Worm (Caenorhabditis elegans): ENCODE data around the gene mxl-2.

mxl-2 gene

DNA sequence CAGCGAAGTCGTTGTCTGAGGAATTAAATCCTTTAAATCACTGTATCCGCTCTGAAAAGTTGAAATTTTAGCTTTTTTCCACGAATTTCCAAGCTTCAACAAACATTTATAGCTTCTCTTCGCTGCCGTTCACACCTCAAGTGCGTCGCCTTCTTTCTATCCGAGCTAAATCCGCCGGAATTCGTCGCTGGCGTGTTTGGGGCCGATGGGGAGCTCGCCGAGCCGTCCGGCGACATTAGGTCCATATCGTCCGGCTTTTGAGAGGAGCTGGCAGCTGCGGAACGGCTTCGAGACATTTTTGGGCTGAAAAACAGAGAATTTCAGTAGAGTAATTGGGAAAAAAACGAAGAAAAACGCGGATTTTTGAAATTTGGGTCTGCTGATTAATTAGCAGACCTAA is at the start of gene mxl-2:
mxl-2 (minus strand) TSS at position 303 of the 400 bp plus-strand sequence.
- TF ChIP-seq W03F9.2 (tag; optimal IDR thresholded peaks at IDR 0.05): no peak
- no peak for TF ChIP-seq dao-5 (tag; optimal IDR thresholded peaks at IDR 0.05)
- TF ChIP-seq him-1 (tag; optimal IDR thresholded peaks at IDR 0.05): no peak

DNA sequence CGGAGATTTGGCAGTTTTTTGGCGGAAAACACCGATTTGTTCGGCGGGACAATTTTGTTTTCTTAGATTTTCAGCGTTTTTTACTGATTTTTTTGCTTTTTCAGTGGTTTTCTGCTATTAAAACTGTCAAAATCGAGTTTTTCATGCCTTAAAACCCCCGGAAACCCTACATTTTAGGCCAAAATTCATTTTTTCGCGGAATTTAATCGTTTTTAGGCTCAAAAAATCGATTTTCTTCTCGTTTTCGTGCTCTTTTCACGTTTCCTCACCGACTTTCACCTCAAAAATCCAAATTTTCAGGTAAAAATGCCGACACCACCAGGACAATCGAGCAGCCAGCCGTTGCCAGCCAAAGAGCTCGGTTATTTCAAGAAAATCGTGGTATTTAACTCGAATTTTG is 47.6 kb upstream of the mxl-2 start, which contains the start of gene hpo-29:
hpo-29 (plus strand) TSS at position 301 of the 400 bp plus-strand sequence.
- TF ChIP-seq W03F9.2 (tag; optimal IDR thresholded peaks at IDR 0.05) (no peak), dao-5 (tag; optimal IDR thresholded peaks at IDR 0.05) (no peak), him-1 (tag; optimal IDR thresholded peaks at IDR 0.05) (no peak)

DNA sequence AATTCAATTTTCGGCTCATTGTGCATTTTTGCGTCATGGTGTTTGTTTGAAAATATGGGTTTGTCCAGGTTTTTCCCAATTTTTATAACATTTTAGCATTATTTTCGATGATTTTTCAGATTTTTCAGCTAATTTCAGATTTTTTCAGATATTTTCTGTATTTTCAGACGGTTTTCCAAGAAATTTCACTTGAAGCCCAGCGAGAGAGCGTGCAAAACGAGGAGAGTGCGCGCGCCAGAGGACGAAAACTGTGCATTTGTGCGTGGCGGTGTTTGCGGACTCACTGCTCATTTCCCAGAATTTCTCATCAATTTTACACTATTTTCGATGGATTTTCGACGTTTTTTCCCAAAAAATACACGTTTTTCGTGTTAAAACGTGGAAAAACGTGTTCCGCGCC is 47.2 kb upstream of the mxl-2 start:
- peak; percentile 5 for TF ChIP-seq him-1 (tag; optimal IDR thresholded peaks at IDR 0.05)
- peak; percentile 20 for TF ChIP-seq W03F9.2 (tag; optimal IDR thresholded peaks at IDR 0.05)
- no peak for TF ChIP-seq dao-5 (tag; optimal IDR thresholded peaks at IDR 0.05)

DNA sequence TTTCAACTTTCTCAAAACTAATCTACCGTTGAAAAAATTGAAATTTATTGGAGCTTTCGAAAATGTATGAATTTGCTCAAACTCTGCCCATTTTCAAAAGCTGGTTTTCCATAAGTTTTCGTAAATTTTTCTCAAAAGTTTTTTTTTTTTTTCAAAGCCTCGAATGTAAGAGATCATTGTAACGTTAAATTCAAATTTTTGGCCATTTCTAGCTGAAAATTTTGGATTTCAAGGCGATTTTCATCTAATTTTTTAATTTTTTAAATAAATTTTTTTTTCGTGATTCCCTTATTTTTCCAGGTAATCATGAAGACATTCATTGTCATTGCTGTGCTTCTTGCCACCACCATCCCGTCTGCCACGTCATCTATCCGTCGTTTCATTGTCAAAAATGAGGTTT is 42.2 kb upstream of the mxl-2 start, which contains the start of gene hpo-38:
hpo-38 (plus strand) TSS at position 301 of the 400 bp plus-strand sequence.
- TF ChIP-seq him-1 (tag; optimal IDR thresholded peaks at IDR 0.05): no peak
- TF ChIP-seq W03F9.2 (tag; optimal IDR thresholded peaks at IDR 0.05): no peak

DNA sequence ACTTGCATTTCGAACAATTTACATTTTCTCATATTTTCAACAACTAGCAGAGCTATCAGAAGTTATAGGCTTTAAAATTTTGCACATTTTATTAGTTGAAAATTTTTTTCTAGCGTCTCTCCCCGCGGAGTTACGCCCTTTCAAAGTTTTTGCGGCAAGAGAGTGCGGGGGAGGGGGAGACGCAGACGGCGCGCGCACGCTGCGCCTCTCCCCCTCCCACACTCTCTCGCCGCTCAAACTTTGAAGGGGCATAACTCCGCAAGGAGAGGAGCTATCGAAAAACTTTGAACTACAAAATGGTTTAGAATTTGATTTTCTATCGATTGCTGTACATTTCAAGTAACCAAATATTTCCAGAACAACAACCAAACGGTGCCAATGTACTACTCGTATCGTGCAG is 39.1 kb upstream of the mxl-2 start:
- no peak for TF ChIP-seq him-1 (tag; optimal IDR thresholded peaks at IDR 0.05)
- no peak for TF ChIP-seq W03F9.2 (tag; optimal IDR thresholded peaks at IDR 0.05)
- TF ChIP-seq dao-5 (tag; optimal IDR thresholded peaks at IDR 0.05): no peak

DNA sequence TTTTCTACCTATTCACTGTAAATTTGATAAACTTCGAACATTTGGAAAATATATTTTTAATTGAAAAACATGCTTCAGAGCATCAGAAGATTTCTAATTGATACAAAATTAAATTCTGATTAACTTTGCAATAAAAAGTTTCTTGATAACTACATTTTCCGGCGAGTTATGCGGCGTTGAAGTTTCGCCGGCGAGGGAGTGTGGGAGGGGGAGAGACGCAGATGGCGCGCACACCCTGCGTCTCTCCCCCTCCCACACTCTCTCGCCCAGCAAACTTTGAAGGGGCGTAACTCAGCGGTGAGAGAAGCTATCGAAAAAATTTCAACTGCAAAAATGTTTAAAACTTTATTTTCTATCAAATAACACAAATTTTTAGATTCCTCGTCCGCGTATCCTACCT is 34.6 kb upstream of the mxl-2 start:
- TF ChIP-seq W03F9.2 (tag; optimal IDR thresholded peaks at IDR 0.05) (no peak), dao-5 (tag; optimal IDR thresholded peaks at IDR 0.05) (no peak), him-1 (tag; optimal IDR thresholded peaks at IDR 0.05) (no peak)

DNA sequence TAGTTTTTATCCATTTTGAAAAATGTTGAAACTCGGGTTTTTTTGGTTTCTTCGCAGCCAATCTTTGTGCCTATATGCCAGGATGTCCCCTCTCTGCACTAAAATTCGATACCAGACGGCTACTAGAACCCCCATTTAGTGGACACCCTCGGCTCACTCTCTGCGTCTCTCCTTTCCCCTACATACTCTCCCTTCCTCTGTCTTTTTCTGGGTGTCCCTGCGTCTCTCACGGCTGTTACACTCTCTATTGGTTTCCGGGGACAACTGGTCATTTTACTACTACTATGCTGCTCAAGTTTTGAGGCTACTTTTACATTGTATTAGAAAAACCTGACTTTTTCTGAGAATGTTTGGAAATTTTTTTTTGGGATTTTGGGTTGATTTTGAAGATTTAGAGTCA is 32.4 kb upstream of the mxl-2 start:
- TF ChIP-seq W03F9.2 (tag; optimal IDR thresholded peaks at IDR 0.05): no peak
- TF ChIP-seq dao-5 (tag; optimal IDR thresholded peaks at IDR 0.05): no peak
- TF ChIP-seq him-1 (tag; optimal IDR thresholded peaks at IDR 0.05): no peak

DNA sequence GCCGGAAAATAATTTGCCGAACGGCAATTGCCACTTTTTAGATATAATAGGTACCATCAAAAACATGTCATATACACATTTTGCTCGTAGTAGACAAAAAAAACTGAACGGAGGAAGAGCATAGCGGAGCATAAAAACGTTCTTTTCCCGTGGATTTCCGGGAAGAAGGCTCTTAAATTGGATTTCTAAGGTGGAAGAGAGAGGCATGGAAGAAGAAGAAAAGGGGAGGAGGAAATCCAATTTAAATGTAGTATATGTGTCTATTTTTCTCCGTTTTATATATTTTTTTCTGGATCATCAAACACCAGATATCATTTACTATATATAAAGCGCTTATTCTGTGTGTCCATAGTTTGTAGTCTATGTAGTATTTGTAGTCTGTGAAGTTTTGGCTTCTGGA is 23.5 kb upstream of the mxl-2 start:
- no peak for TF ChIP-seq him-1 (tag; optimal IDR thresholded peaks at IDR 0.05)
- no peak for TF ChIP-seq dao-5 (tag; optimal IDR thresholded peaks at IDR 0.05)
- TF ChIP-seq W03F9.2 (tag; optimal IDR thresholded peaks at IDR 0.05): no peak

DNA sequence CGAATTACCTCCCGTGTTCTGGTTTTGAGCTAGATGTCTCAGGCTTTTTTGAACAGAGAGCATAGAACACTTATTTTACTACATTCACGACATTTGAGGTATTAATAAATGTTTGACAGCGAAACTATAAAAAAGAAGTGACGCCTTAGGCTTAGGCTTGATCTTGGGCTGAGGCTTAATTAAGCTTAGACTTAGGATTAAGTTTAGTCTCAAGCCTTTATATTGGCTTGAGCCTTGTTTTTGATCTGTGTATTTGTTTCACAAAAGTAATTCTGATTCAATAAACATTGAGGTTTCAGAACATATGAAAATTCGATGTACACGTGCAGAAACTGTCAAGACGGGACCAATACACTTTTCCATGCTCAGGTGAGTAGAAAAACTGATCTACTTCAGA is 21.8 kb upstream of the mxl-2 start, which contains the start of gene klp-20:
klp-20 (plus strand) TSS at position 298 of the 397 bp plus-strand sequence.
- no peak for TF ChIP-seq dao-5 (tag; optimal IDR thresholded peaks at IDR 0.05)
- TF ChIP-seq W03F9.2 (tag; optimal IDR thresholded peaks at IDR 0.05): no peak
- no peak for TF ChIP-seq him-1 (tag; optimal IDR thresholded peaks at IDR 0.05)

ce11 chrIII:208793-209694 is 21.1 kb upstream of the mxl-2 start:
- no peak for TF ChIP-seq W03F9.2 (tag; optimal IDR thresholded peaks at IDR 0.05)
- no peak for TF ChIP-seq him-1 (tag; optimal IDR thresholded peaks at IDR 0.05)
- no peak for TF ChIP-seq dao-5 (tag; optimal IDR thresholded peaks at IDR 0.05)

ce11 chrIII:207023-207422 is 19.1 kb upstream of the mxl-2 start, which contains the start of gene W10C4.1:
Gene W10C4.1, minus strand, starts transcription at chrIII:207123.
- no peak for TF ChIP-seq dao-5 (tag; optimal IDR thresholded peaks at IDR 0.05)
- TF ChIP-seq W03F9.2 (tag; optimal IDR thresholded peaks at IDR 0.05): no peak
- TF ChIP-seq him-1 (tag; optimal IDR thresholded peaks at IDR 0.05): no peak

- no peak for TF ChIP-seq W03F9.2 (tag; optimal IDR thresholded peaks at IDR 0.05)
- no peak for TF ChIP-seq him-1 (tag; optimal IDR thresholded peaks at IDR 0.05)
- no peak for TF ChIP-seq dao-5 (tag; optimal IDR thresholded peaks at IDR 0.05)
Observed at ce11 chrIII:203953-204352, 16.0 kb upstream of the mxl-2 start.

DNA sequence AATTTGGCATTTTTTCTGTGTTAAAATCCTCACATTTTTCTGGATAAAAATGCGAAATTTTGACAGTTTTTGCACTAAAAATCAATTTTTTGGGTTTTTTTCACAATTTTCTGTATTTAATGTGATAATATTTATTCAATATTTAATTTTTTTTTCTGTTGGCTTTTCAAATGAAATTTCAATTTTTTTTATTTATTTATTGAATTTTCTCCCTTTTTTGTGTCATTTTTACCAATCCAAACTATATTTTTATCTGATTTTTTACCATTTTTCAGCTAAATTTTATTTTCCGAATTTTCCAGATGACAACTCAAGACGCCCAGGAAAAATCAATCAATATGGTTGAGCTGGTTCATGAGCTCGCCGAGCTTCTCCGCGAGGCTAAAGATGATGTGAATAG is 6.2 kb upstream of the mxl-2 start, which contains the start of gene F40G9.17:
F40G9.17 (plus strand) TSS at position 301 of the 400 bp plus-strand sequence.
- TF ChIP-seq dao-5 (tag; optimal IDR thresholded peaks at IDR 0.05): no peak

- TF ChIP-seq W03F9.2 (tag; optimal IDR thresholded peaks at IDR 0.05) (no peak), dao-5 (tag; optimal IDR thresholded peaks at IDR 0.05) (no peak), him-1 (tag; optimal IDR thresholded peaks at IDR 0.05) (no peak)
Observed at ce11 chrIII:191803-192202, 3.9 kb upstream of the mxl-2 start, which contains the start of gene sec-20. Gene sec-20, plus strand, starts transcription at chrIII:192103.
